Worm (Caenorhabditis elegans) whole organism, L3 larva: ENCODE results near the gene kel-8.
"Not testable (repeated sequence)": the region's sequence is repeated elsewhere in the genome, so short reads cannot be mapped to it uniquely, and the experiment has no call there.

ENCODE experiments used
- R02D3.7 ChIP-seq: fragments of 150-350 bp; optimal IDR thresholded peaks from 2 replicates; lab custom pipeline; 2014; ENCODE audit warnings: missing biosample characterization, missing genetic modification characterization
- ZK546.5 ChIP-seq: sonication (generic microtip); optimal IDR thresholded peaks from 2 replicates; lab custom pipeline; 2017; ENCODE audit warnings: missing biosample characterization, missing genetic modification characterization
- aly-2 ChIP-seq: fragments of 150-350 bp; optimal IDR thresholded peaks from 2 replicates; lab custom pipeline; 2014; ENCODE audit warnings: missing biosample characterization, missing genetic modification characterization
- ama-1 ChIP-seq: fragments of 150-350 bp; optimal IDR thresholded peaks from 2 replicates; lab custom pipeline; 2018
- ceh-16 ChIP-seq: sonication (generic microtip); optimal IDR thresholded peaks from 2 replicates; lab custom pipeline; 2017; ENCODE audit warnings: missing biosample characterization, missing genetic modification characterization
- ceh-28 ChIP-seq: fragments of 150-350 bp; optimal IDR thresholded peaks from 2 replicates; lab custom pipeline; 2014; ENCODE audit warnings: missing biosample characterization, missing genetic modification reagents, missing genetic modification characterization
- ceh-82 ChIP-seq: fragments of 150-350 bp; optimal IDR thresholded peaks from 2 replicates; lab custom pipeline; 2014; ENCODE audit warnings: missing biosample characterization, missing genetic modification characterization
- ceh-9 ChIP-seq: sonication (generic microtip); optimal IDR thresholded peaks from 2 replicates; lab custom pipeline; 2018; ENCODE audit warnings: missing biosample characterization, missing genetic modification characterization
- daf-12 ChIP-seq: fragments of 150-350 bp; optimal IDR thresholded peaks from 2 replicates; lab custom pipeline; 2014; ENCODE audit warnings: missing biosample characterization, missing genetic modification reagents, missing genetic modification characterization
- egl-27 ChIP-seq: sonication (generic microtip); optimal IDR thresholded peaks from 4 replicates; lab custom pipeline; 2017; ENCODE audit warnings: missing biosample characterization, missing genetic modification reagents, missing genetic modification characterization
- egl-5 ChIP-seq: fragments of 150-350 bp; optimal IDR thresholded peaks from 2 replicates; lab custom pipeline; 2017; ENCODE audit warnings: missing biosample characterization, missing genetic modification reagents, missing genetic modification characterization, inconsistent platforms
- elt-1 ChIP-seq: fragments of 150-350 bp; optimal IDR thresholded peaks from 2 replicates; lab custom pipeline; 2014; ENCODE audit warnings: missing biosample characterization, missing genetic modification characterization
- elt-2 ChIP-seq: sonication (generic microtip); optimal IDR thresholded peaks from 2 replicates; lab custom pipeline; 2016; ENCODE audit warnings: missing genetic modification reagents, mild to moderate bottlenecking, missing genetic modification characterization, missing compliant biosample characterization
- eor-1 ChIP-seq, 2 experiments: fragments of 150-350 bp; optimal IDR thresholded peaks; 2 replicates each; lab custom pipeline; 2014 to 2018; ENCODE audit warnings: missing biosample characterization in 2 of 2, missing genetic modification characterization in 2 of 2
- fkh-10 ChIP-seq: sonication (generic microtip); optimal IDR thresholded peaks from 2 replicates; lab custom pipeline; 2017; ENCODE audit warnings: missing biosample characterization, missing genetic modification reagents, missing genetic modification characterization
- fkh-2 ChIP-seq: fragments of 150-350 bp; optimal IDR thresholded peaks from 2 replicates; lab custom pipeline; 2014; ENCODE audit warnings: missing biosample characterization, missing genetic modification reagents, missing genetic modification characterization
- hmg-11 ChIP-seq: sonication (generic microtip); optimal IDR thresholded peaks from 2 replicates; lab custom pipeline; 2016; ENCODE audit warnings: missing genetic modification characterization, missing compliant biosample characterization
- jun-1 ChIP-seq: fragments of 150-350 bp; optimal IDR thresholded peaks from 2 replicates; lab custom pipeline; 2014; ENCODE audit warnings: missing biosample characterization, missing genetic modification reagents, missing genetic modification characterization
- lin-15B ChIP-seq: fragments of 150-350 bp; optimal IDR thresholded peaks from 2 replicates; lab custom pipeline; 2014; ENCODE audit warnings: missing biosample characterization, missing genetic modification characterization
- lin-39 ChIP-seq: fragments of 150-350 bp; optimal IDR thresholded peaks from 2 replicates; lab custom pipeline; 2018; ENCODE audit warnings: missing biosample characterization, missing genetic modification reagents, missing genetic modification characterization
- mdl-1 ChIP-seq: fragments of 150-350 bp; optimal IDR thresholded peaks from 2 replicates; lab custom pipeline; 2014; ENCODE audit warnings: missing biosample characterization, missing genetic modification characterization
- mml-1 ChIP-seq: fragments of 150-350 bp; sonication (generic microtip); optimal IDR thresholded peaks from 3 replicates; lab custom pipeline; 2014; ENCODE audit warnings: missing biosample characterization, missing genetic modification characterization
- nfya-1 ChIP-seq: sonication (generic microtip); optimal IDR thresholded peaks from 2 replicates; lab custom pipeline; 2017; ENCODE audit warnings: missing genetic modification characterization, mild to moderate bottlenecking, missing compliant biosample characterization, antibody characterized with exemption, moderate library complexity; ENCODE audit not compliant: insufficient read depth
- nhr-11 ChIP-seq: fragments of 150-350 bp; optimal IDR thresholded peaks from 2 replicates; lab custom pipeline; 2014; ENCODE audit warnings: missing biosample characterization, missing genetic modification characterization
- nhr-12 ChIP-seq: fragments of 150-350 bp; optimal IDR thresholded peaks from 2 replicates; lab custom pipeline; 2014; ENCODE audit warnings: missing biosample characterization, missing genetic modification characterization
- nhr-23 ChIP-seq: fragments of 150-350 bp; optimal IDR thresholded peaks from 2 replicates; lab custom pipeline; 2014; ENCODE audit warnings: missing biosample characterization, missing genetic modification reagents, missing genetic modification characterization
- nhr-237 ChIP-seq: fragments of 150-350 bp; optimal IDR thresholded peaks from 2 replicates; lab custom pipeline; 2014; ENCODE audit warnings: missing biosample characterization, missing genetic modification characterization
- nhr-25 ChIP-seq: sonication (generic microtip); optimal IDR thresholded peaks from 2 replicates; lab custom pipeline; 2017; ENCODE audit warnings: missing biosample characterization, missing genetic modification characterization
- nhr-28 ChIP-seq: fragments of 150-350 bp; optimal IDR thresholded peaks from 2 replicates; lab custom pipeline; 2014; ENCODE audit warnings: missing biosample characterization, missing genetic modification characterization
- nhr-67 ChIP-seq: fragments of 150-350 bp; optimal IDR thresholded peaks from 2 replicates; lab custom pipeline; 2014; ENCODE audit warnings: missing biosample characterization, missing genetic modification characterization
- nhr-76 ChIP-seq: fragments of 150-350 bp; sonication (generic microtip); optimal IDR thresholded peaks from 5 replicates; lab custom pipeline; 2014; ENCODE audit warnings: missing biosample characterization, missing genetic modification characterization
- nhr-77 ChIP-seq: fragments of 150-350 bp; optimal IDR thresholded peaks from 2 replicates; lab custom pipeline; 2014; ENCODE audit warnings: missing biosample characterization, missing genetic modification characterization
- pha-4 ChIP-seq: fragments of 150-350 bp; optimal IDR thresholded peaks from 2 replicates; lab custom pipeline; 2014; ENCODE audit warnings: missing biosample characterization, missing genetic modification reagents, missing genetic modification characterization
- pqm-1 ChIP-seq: fragments of 150-350 bp; optimal IDR thresholded peaks from 2 replicates; lab custom pipeline; 2017; ENCODE audit warnings: missing biosample characterization, missing genetic modification characterization, inconsistent platforms
- sea-2 ChIP-seq: fragments of 150-350 bp; sonication (generic microtip); optimal IDR thresholded peaks from 4 replicates; lab custom pipeline; 2014; ENCODE audit warnings: missing biosample characterization, missing genetic modification reagents, missing genetic modification characterization
- skn-1 ChIP-seq: fragments of 150-350 bp; optimal IDR thresholded peaks from 2 replicates; lab custom pipeline; 2014; ENCODE audit warnings: missing biosample characterization, missing genetic modification characterization
- snpc-4 ChIP-seq: fragments of 150-350 bp; optimal IDR thresholded peaks from 2 replicates; lab custom pipeline; 2014; ENCODE audit warnings: missing biosample characterization, missing genetic modification characterization
- tbx-2 ChIP-seq: sonication (generic microtip); optimal IDR thresholded peaks from 2 replicates; lab custom pipeline; 2016; ENCODE audit warnings: mild to moderate bottlenecking, missing genetic modification characterization, missing compliant biosample characterization
- unc-39 ChIP-seq: sonication (generic microtip); optimal IDR thresholded peaks from 4 replicates; lab custom pipeline; 2017; ENCODE audit warnings: missing biosample characterization, missing genetic modification characterization
- unc-62 ChIP-seq: fragments of 150-350 bp; sonication (generic microtip); optimal IDR thresholded peaks from 4 replicates; lab custom pipeline; 2014; ENCODE audit warnings: missing biosample characterization, missing genetic modification reagents, missing genetic modification characterization
- zag-1 ChIP-seq: fragments of 150-350 bp; optimal IDR thresholded peaks from 2 replicates; lab custom pipeline; 2014; ENCODE audit warnings: missing biosample characterization, missing genetic modification characterization
- ztf-11 ChIP-seq: fragments of 150-350 bp; optimal IDR thresholded peaks from 2 replicates; lab custom pipeline; 2014; ENCODE audit warnings: missing biosample characterization, missing genetic modification characterization
- ztf-4 ChIP-seq: fragments of 150-350 bp; optimal IDR thresholded peaks from 2 replicates; lab custom pipeline; 2014; ENCODE audit warnings: missing biosample characterization, missing genetic modification characterization

The kel-8 gene

DNA sequence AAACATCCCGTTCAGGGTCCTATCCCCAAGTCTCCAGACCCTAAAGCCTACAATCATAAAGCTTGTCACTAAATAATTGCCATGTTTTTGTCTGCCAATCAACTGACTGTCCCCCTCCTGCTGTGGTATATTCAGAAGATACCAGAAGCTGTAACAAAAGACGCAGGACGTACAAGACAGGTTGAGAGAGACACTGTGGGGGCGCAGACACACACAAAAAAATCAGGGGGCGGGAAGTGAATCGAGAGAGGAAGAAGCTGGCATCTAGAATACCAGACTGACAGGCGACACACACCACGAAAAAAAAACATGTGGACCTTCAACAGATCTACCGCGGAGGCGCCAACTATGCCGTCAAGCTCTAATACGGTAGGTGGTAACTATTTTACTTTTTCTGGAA is at the start of gene kel-8:
TSS of gene kel-8 (plus strand) at position 301 of the 400 bp plus-strand sequence.
- TF ChIP-seq mml-1 (tag; lab: Kevin White, UChicago) (no peak), nfya-1 (peak; percentile 53), ZK546.5 (tag; lab: Kevin White, UChicago) (no peak), nhr-25 (tag; lab: Kevin White, UChicago) (peak; percentile 41)

DNA sequence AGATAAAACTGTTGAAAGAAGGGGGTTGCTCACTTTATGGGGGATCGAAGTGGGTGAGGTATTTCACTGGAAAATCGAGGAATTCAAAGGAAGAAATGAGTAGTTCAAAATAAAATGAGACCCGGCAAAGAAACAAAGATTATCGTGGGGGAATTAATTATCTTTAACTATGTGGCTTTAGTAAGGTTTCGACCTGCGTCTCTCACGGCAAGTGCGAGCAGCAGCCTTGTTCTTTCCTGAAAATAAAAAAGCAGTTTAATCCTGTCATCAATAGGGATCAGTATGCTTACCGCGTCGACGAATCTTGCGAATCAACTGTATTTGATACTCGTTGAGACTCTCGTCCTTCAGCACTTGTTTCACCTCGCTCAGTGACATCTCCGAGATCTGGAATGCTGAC is 49.4 kb upstream of the kel-8 start, which contains the start of gene srh-271:
TSS of gene srh-271 (minus strand) at position 101 of the 400 bp plus-strand sequence.
- TF ChIP-seq nhr-77 (tag; lab: Kevin White, UChicago) (no peak), R02D3.7 (no peak), zag-1 (tag; lab: Kevin White, UChicago) (no peak), nfya-1 (no peak), mml-1 (tag; lab: Kevin White, UChicago) (no peak), ama-1 (lab: Kevin White, UChicago) (no peak), lin-39 (tag; lab: Kevin White, UChicago) (no peak), nhr-76 (tag; lab: Kevin White, UChicago) (no peak), unc-62 (GFP tag; lab: Kevin White, UChicago) (no peak), pqm-1 (tag; lab: Kevin White, UChicago) (no peak), nhr-12 (tag; lab: Kevin White, UChicago) (no peak), nhr-237 (tag; lab: Kevin White, UChicago) (no peak), lin-15B (tag; lab: Kevin White, UChicago) (no peak), nhr-23 (tag; lab: Kevin White, UChicago) (no peak), snpc-4 (tag; lab: Kevin White, UChicago) (no peak), mdl-1 (no peak), fkh-10 (no peak), pha-4 (tag; lab: Kevin White, UChicago) (no peak)
- TF ChIP-seq, all 47 proteins: peak for 0

DNA sequence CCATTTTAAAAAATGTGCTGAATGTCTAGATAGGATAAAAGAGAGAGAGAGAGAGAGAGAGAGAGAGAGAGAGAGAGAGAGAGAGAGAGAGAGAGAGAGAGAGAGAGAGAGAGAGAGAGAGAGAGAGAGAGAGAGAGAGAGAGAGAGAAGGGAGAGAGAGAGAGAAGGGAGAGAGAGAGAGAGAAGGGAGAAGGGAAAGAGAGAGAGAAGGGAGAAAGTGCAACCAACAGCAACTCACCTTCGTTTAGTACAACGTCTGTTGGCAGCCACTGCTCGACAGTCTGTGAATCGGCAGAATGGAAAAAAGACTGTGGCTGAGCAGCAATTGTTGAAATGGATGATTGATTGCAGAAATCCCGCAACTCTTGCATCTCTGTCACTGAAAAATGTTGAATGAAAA is 47.5 kb upstream of the kel-8 start:
- no peak for TF ChIP-seq ZK546.5 (tag; lab: Kevin White, UChicago)
- no peak for TF ChIP-seq lin-15B (tag; lab: Kevin White, UChicago)
- TF ChIP-seq jun-1 (tag; lab: Kevin White, UChicago): no peak
- TF ChIP-seq ceh-82 (tag; lab: Kevin White, UChicago): no peak
- no peak for TF ChIP-seq ztf-4 (tag; lab: Kevin White, UChicago)
- TF ChIP-seq egl-27 (tag; lab: Kevin White, UChicago): no peak
- no peak for TF ChIP-seq zag-1 (tag; lab: Kevin White, UChicago)

DNA sequence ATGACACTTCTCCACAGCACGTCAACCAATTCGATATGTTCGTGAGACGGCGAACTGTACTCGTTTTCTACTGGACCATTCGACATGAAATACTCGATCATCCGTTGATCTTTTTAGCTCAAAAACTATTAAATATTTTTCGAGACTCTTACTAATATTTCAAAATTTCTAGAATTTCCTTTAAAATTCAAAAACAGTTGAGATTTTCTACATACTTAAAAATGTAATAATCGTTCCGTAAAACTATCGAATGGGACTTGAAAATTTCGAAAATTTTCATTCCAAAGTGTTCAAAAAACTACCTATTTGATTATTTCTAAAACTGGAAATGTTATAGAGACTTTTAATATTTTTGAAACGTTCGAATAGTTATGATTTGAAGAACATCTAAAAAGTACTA is 45.9 kb upstream of the kel-8 start, which contains the start of gene sknr-1:
TSS of gene sknr-1 (minus strand) at position 101 of the 400 bp plus-strand sequence.
- not testable (repeated sequence) for TF ChIP-seq hmg-11, ceh-9, zag-1 (tag; lab: Kevin White, UChicago)

DNA sequence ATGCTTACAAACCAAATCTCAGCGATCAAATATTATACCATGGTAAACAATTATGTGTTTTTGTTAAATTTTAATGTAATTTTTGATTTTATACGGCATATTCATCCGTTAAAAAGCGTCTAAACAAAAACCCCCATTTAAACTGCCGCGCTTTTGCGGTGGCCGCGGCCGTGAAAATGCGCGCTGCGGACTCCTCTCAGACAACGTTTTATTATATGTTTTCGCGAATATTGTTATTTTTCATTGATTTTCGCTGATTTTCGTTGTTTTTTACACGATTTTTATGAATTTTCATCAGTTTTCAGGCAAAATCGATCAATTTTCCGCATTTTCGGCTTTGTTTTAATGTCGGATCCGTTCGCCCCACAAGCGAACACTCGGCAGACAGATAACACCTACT is 32.7 kb upstream of the kel-8 start, which contains the start of gene W02H5.19:
TSS of gene W02H5.19 (plus strand) at position 346 of the 400 bp plus-strand sequence.
- TF ChIP-seq eor-1 (tag; optimal IDR thresholded peaks at IDR 0.05; lab: Kevin White, UChicago) (no peak), unc-39 (tag; lab: Kevin White, UChicago) (no peak), zag-1 (tag; lab: Kevin White, UChicago) (no peak), lin-39 (tag; lab: Kevin White, UChicago) (peak; percentile 57), ceh-16 (no peak), fkh-2 (tag; lab: Kevin White, UChicago) (no peak), fkh-10 (no peak), ztf-11 (no peak), egl-5 (tag; lab: Kevin White, UChicago) (no peak), ceh-9 (tag; lab: Kevin White, UChicago) (no peak), skn-1 (tag; lab: Kevin White, UChicago) (no peak), nfya-1 (peak; percentile 77), elt-2 (tag; lab: Kevin White, UChicago) (peak; percentile 24), pqm-1 (tag; lab: Kevin White, UChicago) (peak; percentile 17), ztf-4 (tag; lab: Kevin White, UChicago) (no peak), elt-1 (tag; lab: Kevin White, UChicago) (no peak), nhr-67 (tag; lab: Kevin White, UChicago) (no peak), tbx-2 (no peak), ama-1 (lab: Kevin White, UChicago) (no peak), hmg-11 (tag; lab: Kevin White, UChicago) (peak; percentile 64), nhr-237 (tag; lab: Kevin White, UChicago) (no peak), egl-27 (tag; lab: Kevin White, UChicago) (no peak), ceh-82 (tag; lab: Kevin White, UChicago) (no peak), nhr-25 (tag; lab: Kevin White, UChicago) (peak; percentile 7), mdl-1 (no peak), nhr-11 (tag; lab: Kevin White, UChicago) (no peak), nhr-28 (tag; lab: Kevin White, UChicago) (no peak), daf-12 (no peak), sea-2 (GFP tag; lab: Kevin White, UChicago) (no peak), nhr-76 (tag; lab: Kevin White, UChicago) (no peak), ceh-28 (tag; lab: Kevin White, UChicago) (peak; percentile 6), aly-2 (tag; lab: Kevin White, UChicago) (no peak), nhr-23 (tag; lab: Kevin White, UChicago) (peak; percentile 74), unc-62 (GFP tag; lab: Kevin White, UChicago) (no peak)
